Fruit fly (Drosophila melanogaster) whole organism, prepupa: ENCODE data around the gene CG10352.

Source experiments
- CG11762 ChIP-seq: fragments of 200-800 bp; sonication (Bioruptor generic); optimal IDR thresholded peaks from 3 replicates; lab custom pipeline; 2016; ENCODE audit warnings: missing biosample characterization, missing genetic modification characterization; ENCODE audit not compliant: insufficient read depth
- CG16779 ChIP-seq: fragments of 200-800 bp; sonication (Bioruptor generic); optimal IDR thresholded peaks from 3 replicates; lab custom pipeline; 2017; ENCODE audit warnings: missing biosample characterization, mild to moderate bottlenecking, missing genetic modification characterization
- CG31627 ChIP-seq: fragments of 200-800 bp; sonication (Bioruptor generic); optimal IDR thresholded peaks from 3 replicates; lab custom pipeline; 2016; ENCODE audit warnings: missing biosample characterization, missing genetic modification characterization
- CG6276 ChIP-seq: fragments of 200-800 bp; sonication (Bioruptor generic); optimal IDR thresholded peaks from 2 replicates; lab custom pipeline; 2017; ENCODE audit warnings: missing biosample characterization, mild to moderate bottlenecking, missing genetic modification characterization
- CG6792 ChIP-seq: fragments of 200-800 bp; sonication (Bioruptor generic); optimal IDR thresholded peaks from 3 replicates; lab custom pipeline; 2016; ENCODE audit warnings: missing biosample characterization, missing genetic modification characterization
- CG9139 ChIP-seq: fragments of 200-800 bp; sonication (Bioruptor generic); optimal IDR thresholded peaks from 3 replicates; lab custom pipeline; 2017; ENCODE audit warnings: missing biosample characterization, mild to moderate bottlenecking, missing genetic modification characterization
- Eip75B ChIP-seq: fragments of 200-800 bp; sonication (Bioruptor generic); optimal IDR thresholded peaks from 3 replicates; lab custom pipeline; 2016; ENCODE audit warnings: missing biosample characterization, missing genetic modification characterization
- Eip78C ChIP-seq: fragments of 200-800 bp; sonication (Bioruptor generic); peaks from one replicate; lab custom pipeline; 2016; ENCODE audit warnings: missing biosample characterization, missing genetic modification characterization
- Hr39 ChIP-seq: fragments of 200-800 bp; sonication (Bioruptor generic); optimal IDR thresholded peaks from 2 replicates; lab custom pipeline; 2016; ENCODE audit warnings: missing biosample characterization, missing genetic modification characterization
- Lpt ChIP-seq: fragments of 200-800 bp; sonication (Bioruptor generic); optimal IDR thresholded peaks from 3 replicates; lab custom pipeline; 2016; ENCODE audit warnings: missing biosample characterization, missing genetic modification characterization
- OdsH ChIP-seq: fragments of 200-800 bp; sonication (Bioruptor generic); optimal IDR thresholded peaks from 3 replicates; lab custom pipeline; 2016; ENCODE audit warnings: missing biosample characterization, missing genetic modification characterization
- Smox ChIP-seq: fragments of 200-800 bp; sonication (Bioruptor generic); optimal IDR thresholded peaks from 3 replicates; lab custom pipeline; 2016; ENCODE audit warnings: missing biosample characterization, missing genetic modification characterization
- fd59A ChIP-seq: fragments of 200-800 bp; sonication (Bioruptor generic); optimal IDR thresholded peaks from 2 replicates; lab custom pipeline; 2017; ENCODE audit warnings: missing biosample characterization, mild to moderate bottlenecking, missing genetic modification characterization, missing genetic modification reagents
- salr ChIP-seq, 2 experiments: fragments of 200-800 bp; sonication (Bioruptor generic); optimal IDR thresholded peaks; 3 replicates each; lab custom pipeline; 2016 to 2018; ENCODE audit warnings: missing biosample characterization in 2 of 2, missing genetic modification characterization in 2 of 2, mild to moderate bottlenecking in 1 of 2

- no peak for TF ChIP-seq CG31627 (GFP tag; lab: Kevin White, UChicago)
- TF ChIP-seq Eip78C (GFP tag; lab: Kevin White, UChicago) = peak; percentile 58
- TF ChIP-seq fd59A = no peak
- no peak for TF ChIP-seq CG11762 (GFP tag; lab: Kevin White, UChicago)
- no peak for TF ChIP-seq CG16779 (tag; lab: Kevin White, UChicago)
- no peak for TF ChIP-seq Hr39
- no peak for TF ChIP-seq CG6792 (GFP tag; lab: Kevin White, UChicago)
- TF ChIP-seq Eip75B (GFP tag; lab: Kevin White, UChicago) = no peak
- TF ChIP-seq CG6276 (GFP tag; lab: Kevin White, UChicago) = no peak
- no peak for TF ChIP-seq OdsH (GFP tag; lab: Kevin White, UChicago)
- no peak for TF ChIP-seq CG9139 (GFP tag; lab: Kevin White, UChicago)
- no peak for TF ChIP-seq Smox (GFP tag; lab: Kevin White, UChicago)
- TF ChIP-seq salr (GFP tag; optimal IDR thresholded peaks at IDR 0.05; lab: Kevin White, UChicago) = no peak
- no peak for TF ChIP-seq Lpt (GFP tag; lab: Kevin White, UChicago)
Observed at dm6 chrX:11923698-11924097, 46.7 kb upstream of the CG10352 start.
